Worm (Caenorhabditis elegans) whole organism, mixed stage, embryonic: ENCODE results near the gene igcm-3.
A peak's percentile ranks its signal among the peaks of the same experiment; 100 is the strongest.

Experiments
- M03D4.4 ChIP-seq: sonication (generic microtip); optimal IDR thresholded peaks from 2 replicates; lab custom pipeline; 2017; ENCODE audit warnings: mild to moderate bottlenecking, missing genetic modification characterization, missing compliant biosample characterization
- bed-3 ChIP-seq: fragments of 200-800 bp; sonication (Bioruptor generic); optimal IDR thresholded peaks from 3 replicates; lab custom pipeline; 2018; ENCODE audit warnings: mild to moderate bottlenecking, missing genetic modification characterization, moderate library complexity, missing compliant biosample characterization
- blmp-1 ChIP-seq: fragments of 150-350 bp; optimal IDR thresholded peaks from 2 replicates; lab custom pipeline; 2014; ENCODE audit warnings: missing biosample characterization, missing genetic modification characterization
- ceh-39 ChIP-seq: fragments of 150-350 bp; optimal IDR thresholded peaks from 2 replicates; lab custom pipeline; 2014; ENCODE audit warnings: missing biosample characterization, missing genetic modification characterization
- ceh-43 ChIP-seq: fragments of 200-800 bp; sonication (Bioruptor generic); optimal IDR thresholded peaks from 2 replicates; lab custom pipeline; 2018; ENCODE audit warnings: mild to moderate bottlenecking, missing genetic modification characterization, moderate library complexity, missing compliant biosample characterization
- ceh-83 ChIP-seq: fragments of 200-800 bp; sonication (Bioruptor generic); optimal IDR thresholded peaks from 2 replicates; lab custom pipeline; 2018; ENCODE audit warnings: mild to moderate bottlenecking, missing genetic modification characterization, missing compliant biosample characterization
- ces-1 ChIP-seq: fragments of 150-350 bp; optimal IDR thresholded peaks from 2 replicates; lab custom pipeline; 2014; ENCODE audit warnings: missing biosample characterization, missing genetic modification reagents, missing genetic modification characterization
- cnd-1 ChIP-seq: fragments of 200-800 bp; sonication (Bioruptor generic); optimal IDR thresholded peaks from 2 replicates; lab custom pipeline; 2018; ENCODE audit warnings: mild to moderate bottlenecking, missing genetic modification characterization, missing compliant biosample characterization
- drap-1 ChIP-seq: fragments of 200-800 bp; sonication (Bioruptor generic); optimal IDR thresholded peaks from 3 replicates; lab custom pipeline; 2018; ENCODE audit warnings: mild to moderate bottlenecking, missing genetic modification characterization, missing compliant biosample characterization
- elt-1 ChIP-seq: sonication (generic microtip); optimal IDR thresholded peaks from 2 replicates; lab custom pipeline; 2017; ENCODE audit warnings: missing genetic modification characterization, mild to moderate bottlenecking, missing compliant biosample characterization, antibody characterized with exemption, moderate library complexity, borderline replicate concordance; ENCODE audit not compliant: insufficient read depth
- elt-3 ChIP-seq: fragments of 150-350 bp; optimal IDR thresholded peaks from 2 replicates; lab custom pipeline; 2014; ENCODE audit warnings: missing biosample characterization, missing genetic modification characterization
- flh-1 ChIP-seq: fragments of 200-800 bp; sonication (Bioruptor generic); optimal IDR thresholded peaks from 2 replicates; lab custom pipeline; 2018; ENCODE audit warnings: mild to moderate bottlenecking, missing genetic modification characterization, moderate library complexity, missing compliant biosample characterization
- ham-2 ChIP-seq: fragments of 200-800 bp; sonication (Bioruptor generic); optimal IDR thresholded peaks from 2 replicates; lab custom pipeline; 2018; ENCODE audit warnings: mild to moderate bottlenecking, missing genetic modification characterization, missing compliant biosample characterization
- hlh-1 ChIP-seq: fragments of 150-350 bp; optimal IDR thresholded peaks from 2 replicates; lab custom pipeline; 2014; ENCODE audit warnings: missing biosample characterization, missing genetic modification reagents, missing genetic modification characterization
- lin-13 ChIP-seq: fragments of 150-350 bp; optimal IDR thresholded peaks from 2 replicates; lab custom pipeline; 2014; ENCODE audit warnings: missing biosample characterization, missing genetic modification characterization
- lsy-2 ChIP-seq: fragments of 150-350 bp; optimal IDR thresholded peaks from 2 replicates; lab custom pipeline; 2014; ENCODE audit warnings: missing biosample characterization, missing genetic modification characterization
- mab-5 ChIP-seq: fragments of 150-350 bp; optimal IDR thresholded peaks from 2 replicates; lab custom pipeline; 2014; ENCODE audit warnings: missing biosample characterization, missing genetic modification characterization
- mep-1 ChIP-seq: fragments of 150-350 bp; optimal IDR thresholded peaks from 2 replicates; lab custom pipeline; 2017; ENCODE audit warnings: missing biosample characterization, missing genetic modification reagents, missing genetic modification characterization, inconsistent platforms
- mls-2 ChIP-seq: sonication (generic microtip); optimal IDR thresholded peaks from 2 replicates; lab custom pipeline; 2016; ENCODE audit warnings: mild to moderate bottlenecking, missing genetic modification characterization, moderate library complexity, missing compliant biosample characterization
- nhr-12 ChIP-seq: fragments of 150-350 bp; optimal IDR thresholded peaks from 2 replicates; lab custom pipeline; 2014; ENCODE audit warnings: missing biosample characterization, missing genetic modification characterization
- nhr-2 ChIP-seq: fragments of 150-350 bp; optimal IDR thresholded peaks from 2 replicates; lab custom pipeline; 2014; ENCODE audit warnings: missing biosample characterization, missing genetic modification characterization
- nhr-237 ChIP-seq: fragments of 150-350 bp; optimal IDR thresholded peaks from 2 replicates; lab custom pipeline; 2014; ENCODE audit warnings: missing biosample characterization, missing genetic modification characterization
- nhr-28 ChIP-seq: fragments of 150-350 bp; optimal IDR thresholded peaks from 2 replicates; lab custom pipeline; 2014; ENCODE audit warnings: missing biosample characterization, missing genetic modification characterization
- nhr-76 ChIP-seq: sonication (generic microtip); optimal IDR thresholded peaks from 2 replicates; lab custom pipeline; 2017; ENCODE audit warnings: missing biosample characterization, missing genetic modification characterization
- sem-2 ChIP-seq: fragments of 200-800 bp; sonication (Bioruptor generic); optimal IDR thresholded peaks from 2 replicates; lab custom pipeline; 2018; ENCODE audit warnings: mild to moderate bottlenecking, missing genetic modification characterization, missing compliant biosample characterization
- snpc-4 ChIP-seq: fragments of 150-350 bp; optimal IDR thresholded peaks from 2 replicates; lab custom pipeline; 2014; ENCODE audit warnings: missing biosample characterization, missing genetic modification characterization
- sptf-1 ChIP-seq: sonication (generic microtip); optimal IDR thresholded peaks from 2 replicates; lab custom pipeline; 2017; ENCODE audit warnings: mild to moderate bottlenecking, missing genetic modification characterization, moderate library complexity, missing compliant biosample characterization
- tbx-8 ChIP-seq: fragments of 200-800 bp; sonication (Bioruptor generic); optimal IDR thresholded peaks from 2 replicates; lab custom pipeline; 2018; ENCODE audit warnings: mild to moderate bottlenecking, missing genetic modification characterization, moderate library complexity, missing compliant biosample characterization
- unc-120 ChIP-seq: sonication (generic microtip); optimal IDR thresholded peaks from 2 replicates; lab custom pipeline; 2017; ENCODE audit warnings: missing genetic modification characterization, missing compliant biosample characterization; ENCODE audit not compliant: poor library complexity, severe bottlenecking
- unc-39 ChIP-seq: fragments of 150-350 bp; optimal IDR thresholded peaks from 2 replicates; lab custom pipeline; 2014; ENCODE audit warnings: missing biosample characterization, missing genetic modification characterization
- unc-62 ChIP-seq: fragments of 150-350 bp; optimal IDR thresholded peaks from 2 replicates; lab custom pipeline; 2014; ENCODE audit warnings: missing biosample characterization, missing genetic modification reagents, missing genetic modification characterization
- zip-8 ChIP-seq: fragments of 150-350 bp; optimal IDR thresholded peaks from 2 replicates; lab custom pipeline; 2014; ENCODE audit warnings: missing biosample characterization, missing genetic modification characterization
- ztf-11 ChIP-seq: fragments of 150-350 bp; optimal IDR thresholded peaks from 2 replicates; lab custom pipeline; 2014; ENCODE audit warnings: missing biosample characterization, missing genetic modification characterization

igcm-3 gene

ce11 chrX:2705809-2706378 lies at the start of gene igcm-3:
Gene igcm-3, minus strand, starts transcription at chrX:2705859.
- no peak for TF ChIP-seq elt-3 (tag; lab: Kevin White, UChicago)
- TF ChIP-seq zip-8 (tag; lab: Kevin White, UChicago): no peak
- TF ChIP-seq mep-1 (tag; lab: Kevin White, UChicago): no peak
- TF ChIP-seq ceh-39 (tag; lab: Kevin White, UChicago): no peak
- no peak for TF ChIP-seq ceh-83
- peak; percentile 60 for TF ChIP-seq nhr-2 (tag; lab: Kevin White, UChicago)
- peak; percentile 5 for TF ChIP-seq ztf-11 (tag; lab: Kevin White, UChicago)
- TF ChIP-seq sem-2 (GFP tag; lab: Kevin White, UChicago): no peak
- no peak for TF ChIP-seq unc-62 (GFP tag; lab: Kevin White, UChicago)
- no peak for TF ChIP-seq ces-1
- TF ChIP-seq cnd-1: no peak
- no peak for TF ChIP-seq unc-120 (tag; lab: Kevin White, UChicago)
- TF ChIP-seq unc-39 (tag; lab: Kevin White, UChicago): no peak
- no peak for TF ChIP-seq nhr-12 (tag; lab: Kevin White, UChicago)
- TF ChIP-seq tbx-8 (GFP tag; lab: Kevin White, UChicago): no peak
- peak; percentile 51 for TF ChIP-seq ceh-43 (GFP tag; lab: Kevin White, UChicago)
- TF ChIP-seq sptf-1: no peak
- no peak for TF ChIP-seq nhr-76 (tag; lab: Kevin White, UChicago)
- no peak for TF ChIP-seq ham-2
- no peak for TF ChIP-seq nhr-28 (tag; lab: Kevin White, UChicago)
- no peak for TF ChIP-seq snpc-4
- no peak for TF ChIP-seq hlh-1 (tag; lab: Kevin White, UChicago)
- TF ChIP-seq elt-1 (tag; lab: Kevin White, UChicago): no peak
- TF ChIP-seq mab-5 (tag; lab: Kevin White, UChicago): no peak
- TF ChIP-seq mls-2: peak; percentile 34
- TF ChIP-seq, all 35 proteins: peak for 4

ce11 chrX:2754036-2754941 lies 48.6 kb upstream of the igcm-3 start:
- no peak for TF ChIP-seq nhr-76 (tag; lab: Kevin White, UChicago)
- no peak for TF ChIP-seq flh-1
- no peak for TF ChIP-seq ham-2
- no peak for TF ChIP-seq drap-1 (GFP tag; lab: Kevin White, UChicago)
- no peak for TF ChIP-seq bed-3
- TF ChIP-seq blmp-1 (tag; lab: Kevin White, UChicago): no peak
- no peak for TF ChIP-seq mep-1 (tag; lab: Kevin White, UChicago)
- no peak for TF ChIP-seq ces-1
- no peak for TF ChIP-seq elt-1 (tag; lab: Kevin White, UChicago)
- no peak for TF ChIP-seq cnd-1
- no peak for TF ChIP-seq sem-2 (GFP tag; lab: Kevin White, UChicago)
- no peak for TF ChIP-seq nhr-237 (tag; lab: Kevin White, UChicago)
- no peak for TF ChIP-seq lsy-2 (tag; lab: Kevin White, UChicago)
- TF ChIP-seq nhr-12 (tag; lab: Kevin White, UChicago): no peak
- TF ChIP-seq sptf-1: no peak

- TF ChIP-seq lsy-2 (tag; lab: Kevin White, UChicago) (no peak), sptf-1 (no peak), unc-39 (tag; lab: Kevin White, UChicago) (no peak), zip-8 (tag; lab: Kevin White, UChicago) (no peak), ceh-83 (no peak), ces-1 (no peak), ztf-11 (tag; lab: Kevin White, UChicago) (no peak), nhr-76 (tag; lab: Kevin White, UChicago) (no peak)
- TF ChIP-seq, all 35 proteins: peak for 0
These were observed 47.2 kb upstream of the igcm-3 start for ce11 chrX:2752841-2753240.

- TF ChIP-seq mab-5 (tag; lab: Kevin White, UChicago): no peak
- TF ChIP-seq M03D4.4: no peak
- TF ChIP-seq drap-1 (GFP tag; lab: Kevin White, UChicago): no peak
- TF ChIP-seq lin-13: no peak
- TF ChIP-seq ztf-11 (tag; lab: Kevin White, UChicago): no peak
- no peak for TF ChIP-seq ceh-39 (tag; lab: Kevin White, UChicago)
These were observed 43.2 kb upstream of the igcm-3 start for ce11 chrX:2748908-2749307.
